Worm (Caenorhabditis elegans) whole organism, L1 larva: ENCODE results near the gene srg-23.
A peak's percentile ranks its signal among the peaks of the same experiment; 100 is the strongest.

ENCODE experiments used
- F16B12.6 ChIP-seq: fragments of 150-350 bp; optimal IDR thresholded peaks from 2 replicates; lab custom pipeline; 2014; ENCODE audit warnings: missing biosample characterization, missing genetic modification characterization
- Y116A8C.19 ChIP-seq: sonication (generic microtip); optimal IDR thresholded peaks from 2 replicates; lab custom pipeline; 2016; ENCODE audit warnings: missing compliant biosample characterization, missing genetic modification characterization, borderline replicate concordance
- aha-1 ChIP-seq: fragments of 150-350 bp; optimal IDR thresholded peaks from 2 replicates; lab custom pipeline; 2014; ENCODE audit warnings: missing biosample characterization, missing genetic modification characterization
- alr-1 ChIP-seq: fragments of 200-800 bp; sonication (Bioruptor generic); optimal IDR thresholded peaks from 2 replicates; lab custom pipeline; 2018; ENCODE audit warnings: borderline replicate concordance, mild to moderate bottlenecking, missing genetic modification characterization, missing compliant biosample characterization
- blmp-1 ChIP-seq: fragments of 150-350 bp; optimal IDR thresholded peaks from 2 replicates; lab custom pipeline; 2014; ENCODE audit warnings: missing biosample characterization, missing genetic modification characterization
- ceh-63 ChIP-seq: fragments of 200-800 bp; sonication (Bioruptor generic); optimal IDR thresholded peaks from 2 replicates; lab custom pipeline; 2018; ENCODE audit warnings: mild to moderate bottlenecking, missing genetic modification characterization, missing compliant biosample characterization
- ceh-8 ChIP-seq: fragments of 200-800 bp; sonication (Bioruptor generic); optimal IDR thresholded peaks from 2 replicates; lab custom pipeline; 2018; ENCODE audit warnings: mild to moderate bottlenecking, missing genetic modification characterization, moderate library complexity, missing compliant biosample characterization
- ceh-82 ChIP-seq, 3 experiments: fragments of 150-350 bp in 1 of 3; sonication (generic microtip) in 2 of 3; optimal IDR thresholded peaks; 2 replicates each; lab custom pipeline; 2014 to 2017; ENCODE audit warnings: missing biosample characterization in 3 of 3, missing genetic modification characterization in 3 of 3
- ceh-90 ChIP-seq: sonication (generic microtip); optimal IDR thresholded peaks from 2 replicates; lab custom pipeline; 2016; ENCODE audit warnings: missing genetic modification characterization, missing compliant biosample characterization
- dpl-1 ChIP-seq, 3 experiments: fragments of 150-350 bp in 2 of 3; sonication (generic microtip) in 1 of 3; optimal IDR thresholded peaks; 2 replicates each; lab custom pipeline; 2014 to 2017; ENCODE audit warnings: missing biosample characterization in 3 of 3, missing genetic modification characterization in 3 of 3, missing genetic modification reagents in 3 of 3
- dsc-1 ChIP-seq: sonication (generic microtip); optimal IDR thresholded peaks from 2 replicates; lab custom pipeline; 2016; ENCODE audit warnings: mild to moderate bottlenecking, missing genetic modification characterization, missing compliant biosample characterization
- egl-13 ChIP-seq: sonication (generic microtip); optimal IDR thresholded peaks from 2 replicates; lab custom pipeline; 2016; ENCODE audit warnings: missing genotype, missing genetic modification reagents, missing genetic modification characterization, missing compliant biosample characterization
- egl-27 ChIP-seq, 2 experiments: fragments of 150-350 bp in 1 of 2; sonication (generic microtip); optimal IDR thresholded peaks; 3 replicates each; lab custom pipeline; 2017 to 2018; ENCODE audit warnings: missing biosample characterization in 2 of 2, missing genetic modification characterization in 2 of 2, missing genetic modification reagents in 2 of 2
- elt-2 ChIP-seq: sonication (generic microtip); optimal IDR thresholded peaks from 2 replicates; lab custom pipeline; 2016; ENCODE audit warnings: missing genetic modification characterization, mild to moderate bottlenecking, inconsistent platforms, missing compliant biosample characterization, missing genetic modification reagents
- ets-5 ChIP-seq: fragments of 200-800 bp; sonication (Bioruptor generic); IDR thresholded peaks from 2 replicates; pipeline ENCODE4 v1.3.6; 2022; ENCODE audit warnings: missing genetic modification characterization, missing compliant biosample characterization
- fkh-8 ChIP-seq: sonication (generic microtip); optimal IDR thresholded peaks from 2 replicates; lab custom pipeline; 2016; ENCODE audit warnings: mild to moderate bottlenecking, missing genetic modification characterization, missing compliant biosample characterization
- fos-1 ChIP-seq: fragments of 150-350 bp; optimal IDR thresholded peaks from 2 replicates; lab custom pipeline; 2014; ENCODE audit warnings: missing biosample characterization, missing genetic modification characterization
- grh-1 ChIP-seq: fragments of 200-800 bp; sonication (Bioruptor generic); IDR thresholded peaks from 2 replicates; pipeline ENCODE4 v1.3.6; 2022; ENCODE audit warnings: missing genetic modification reagents, missing genetic modification characterization, missing compliant biosample characterization
- hlh-17 ChIP-seq: fragments of 200-800 bp; sonication (Bioruptor generic); optimal IDR thresholded peaks from 2 replicates; lab custom pipeline; 2018; ENCODE audit warnings: missing genetic modification characterization, mild to moderate bottlenecking, missing compliant biosample characterization, moderate library complexity, borderline replicate concordance
- hpl-2 ChIP-seq: fragments of 150-350 bp; optimal IDR thresholded peaks from 2 replicates; lab custom pipeline; 2014; ENCODE audit warnings: missing biosample characterization, missing genetic modification reagents, missing genetic modification characterization
- irx-1 ChIP-seq: sonication (generic microtip); optimal IDR thresholded peaks from 2 replicates; lab custom pipeline; 2016; ENCODE audit warnings: missing genetic modification characterization, missing compliant biosample characterization
- lin-13 ChIP-seq: fragments of 150-350 bp; optimal IDR thresholded peaks from 2 replicates; lab custom pipeline; 2014; ENCODE audit warnings: missing biosample characterization, missing genetic modification reagents, missing genetic modification characterization
- lin-14 ChIP-seq: fragments of 200-800 bp; sonication (Bioruptor generic); optimal IDR thresholded peaks from 2 replicates; lab custom pipeline; 2018; ENCODE audit warnings: mild to moderate bottlenecking, missing genetic modification characterization, moderate library complexity, missing compliant biosample characterization
- lin-35 ChIP-seq, 2 experiments: fragments of 150-350 bp; optimal IDR thresholded peaks; 2 replicates each; lab custom pipeline; 2014; ENCODE audit warnings: missing biosample characterization in 2 of 2, missing genetic modification characterization in 2 of 2, missing genetic modification reagents in 2 of 2
- lin-39 ChIP-seq: fragments of 150-350 bp; optimal IDR thresholded peaks from 2 replicates; lab custom pipeline; 2014; ENCODE audit warnings: missing biosample characterization, missing genetic modification reagents, missing genetic modification characterization
- mab-9 ChIP-seq: fragments of 200-800 bp; sonication (Bioruptor generic); IDR thresholded peaks from 2 replicates; pipeline ENCODE4 v1.3.6; 2022; ENCODE audit warnings: missing genetic modification reagents, missing genetic modification characterization, missing compliant biosample characterization
- mdl-1 ChIP-seq, 2 experiments: fragments of 150-350 bp; optimal IDR thresholded peaks; 2 replicates each; lab custom pipeline; 2014 to 2017; ENCODE audit warnings: missing biosample characterization in 2 of 2, missing genetic modification characterization in 2 of 2, inconsistent platforms in 1 of 2
- mef-2 ChIP-seq: fragments of 150-350 bp; optimal IDR thresholded peaks from 2 replicates; lab custom pipeline; 2014; ENCODE audit warnings: missing biosample characterization, missing genetic modification characterization
- mep-1 ChIP-seq: fragments of 150-350 bp; optimal IDR thresholded peaks from 2 replicates; lab custom pipeline; 2014; ENCODE audit warnings: missing biosample characterization, missing genetic modification characterization
- nhr-19 ChIP-seq: fragments of 200-800 bp; sonication (Bioruptor generic); conservative IDR thresholded peaks from 2 replicates; pipeline ENCODE4 v1.3.6; 2022; ENCODE audit warnings: missing genetic modification characterization, missing compliant biosample characterization
- nhr-237 ChIP-seq: fragments of 150-350 bp; optimal IDR thresholded peaks from 2 replicates; lab custom pipeline; 2014; ENCODE audit warnings: missing biosample characterization, missing genetic modification characterization
- nhr-28 ChIP-seq: fragments of 150-350 bp; optimal IDR thresholded peaks from 2 replicates; lab custom pipeline; 2014; ENCODE audit warnings: missing biosample characterization, missing genetic modification characterization
- nhr-47 ChIP-seq: sonication (generic microtip); optimal IDR thresholded peaks from 2 replicates; lab custom pipeline; 2016; ENCODE audit warnings: mild to moderate bottlenecking, missing genetic modification characterization, moderate library complexity, missing compliant biosample characterization
- nhr-71 ChIP-seq: sonication (generic microtip); optimal IDR thresholded peaks from 2 replicates; lab custom pipeline; 2016; ENCODE audit warnings: mild to moderate bottlenecking, missing genetic modification characterization, moderate library complexity, missing compliant biosample characterization
- nhr-76 ChIP-seq: sonication (generic microtip); optimal IDR thresholded peaks from 2 replicates; lab custom pipeline; 2017; ENCODE audit warnings: missing biosample characterization, missing genetic modification characterization
- nhr-84 ChIP-seq: sonication (generic microtip); optimal IDR thresholded peaks from 2 replicates; lab custom pipeline; 2017; ENCODE audit warnings: missing biosample characterization, missing genetic modification characterization
- nhr-85 ChIP-seq: sonication (generic microtip); peaks from one replicate; lab custom pipeline; 2016; ENCODE audit warnings: missing genetic modification characterization, inconsistent platforms, missing compliant biosample characterization
- nhr-90 ChIP-seq: sonication (generic microtip); optimal IDR thresholded peaks from 2 replicates; lab custom pipeline; 2016; ENCODE audit warnings: mild to moderate bottlenecking, missing genetic modification characterization, missing compliant biosample characterization; ENCODE audit not compliant: poor library complexity
- pag-3 ChIP-seq: sonication (generic microtip); optimal IDR thresholded peaks from 2 replicates; lab custom pipeline; 2017; ENCODE audit warnings: missing genetic modification characterization, mild to moderate bottlenecking, missing compliant biosample characterization, antibody characterized with exemption, borderline replicate concordance; ENCODE audit not compliant: insufficient read depth
- pax-3 ChIP-seq: fragments of 200-800 bp; sonication (Bioruptor generic); optimal IDR thresholded peaks from 2 replicates; lab custom pipeline; 2018; ENCODE audit warnings: mild to moderate bottlenecking, missing genetic modification characterization, moderate library complexity, missing compliant biosample characterization
- pqm-1 ChIP-seq: sonication (generic microtip); optimal IDR thresholded peaks from 3 replicates; lab custom pipeline; 2017; ENCODE audit warnings: missing biosample characterization, missing genetic modification characterization
- rnt-1 ChIP-seq: sonication (generic microtip); optimal IDR thresholded peaks from 2 replicates; lab custom pipeline; 2016; ENCODE audit warnings: mild to moderate bottlenecking, missing genetic modification characterization, moderate library complexity, missing compliant biosample characterization
- skn-1 ChIP-seq: fragments of 150-350 bp; optimal IDR thresholded peaks from 2 replicates; lab custom pipeline; 2014; ENCODE audit warnings: missing biosample characterization, missing genetic modification characterization
- snpc-4 ChIP-seq: fragments of 150-350 bp; optimal IDR thresholded peaks from 2 replicates; lab custom pipeline; 2014; ENCODE audit warnings: missing biosample characterization, missing genetic modification characterization
- sptf-1 ChIP-seq: fragments of 150-350 bp; optimal IDR thresholded peaks from 2 replicates; lab custom pipeline; 2014; ENCODE audit warnings: missing biosample characterization, missing genetic modification characterization
- tbx-2 ChIP-seq: sonication (generic microtip); optimal IDR thresholded peaks from 2 replicates; lab custom pipeline; 2016; ENCODE audit warnings: missing genetic modification characterization, missing compliant biosample characterization
- unc-130 ChIP-seq: fragments of 150-350 bp; optimal IDR thresholded peaks from 2 replicates; lab custom pipeline; 2017; ENCODE audit warnings: missing biosample characterization, missing genetic modification characterization, inconsistent platforms
- xbp-1 ChIP-seq: sonication (generic microtip); optimal IDR thresholded peaks from 2 replicates; lab custom pipeline; 2016; ENCODE audit warnings: missing genetic modification characterization, missing compliant biosample characterization
- zag-1 ChIP-seq: fragments of 150-350 bp; optimal IDR thresholded peaks from 2 replicates; lab custom pipeline; 2014; ENCODE audit warnings: missing biosample characterization, missing genetic modification characterization
- zip-4 ChIP-seq: fragments of 200-800 bp; sonication (Bioruptor generic); optimal IDR thresholded peaks from 2 replicates; lab custom pipeline; 2018; ENCODE audit warnings: mild to moderate bottlenecking, missing genetic modification characterization, moderate library complexity, missing compliant biosample characterization
- ztf-11 ChIP-seq, 2 experiments: sonication (generic microtip); optimal IDR thresholded peaks; 2 replicates each; lab custom pipeline; 2016 to 2017; ENCODE audit warnings: missing genetic modification characterization in 2 of 2, missing biosample characterization in 1 of 2, missing compliant biosample characterization in 1 of 2
- ztf-4 ChIP-seq: fragments of 150-350 bp; optimal IDR thresholded peaks from 2 replicates; lab custom pipeline; 2014; ENCODE audit warnings: missing biosample characterization, missing genetic modification characterization

The srg-23 gene

DNA sequence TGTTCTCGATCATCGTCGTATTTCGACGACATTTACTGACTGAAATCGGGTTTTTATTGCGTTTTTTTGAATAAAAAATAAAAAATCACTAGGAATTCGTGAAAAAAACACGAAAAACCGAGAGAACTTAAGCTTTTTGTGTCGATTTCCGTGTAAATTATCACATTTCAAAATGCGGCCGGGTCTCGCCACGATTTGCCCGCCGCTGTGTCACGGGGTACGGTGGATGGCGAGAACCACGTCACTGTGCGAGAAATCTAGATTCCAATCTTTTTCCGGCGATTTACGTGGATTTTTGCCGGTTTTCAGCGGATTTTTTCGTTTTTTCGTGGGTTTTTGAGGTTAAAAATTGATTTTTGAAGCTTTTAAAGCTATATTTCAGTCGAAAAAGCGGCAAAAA, 19.0 kb downstream of the srg-23 start, which contains the start of gene Y25C1A.8 (continued):
- no peak for TF ChIP-seq nhr-47 (tag; lab: Kevin White, UChicago)
- peak; percentile 86 for TF ChIP-seq egl-13
- peak; percentile 91 for TF ChIP-seq nhr-19
- TF ChIP-seq nhr-90 (tag; lab: Kevin White, UChicago) = no peak
- peak; percentile 84 for TF ChIP-seq unc-130 (tag; lab: Kevin White, UChicago)
- peak; percentile 75 for TF ChIP-seq fos-1 (tag; lab: Kevin White, UChicago)
- peak; percentile 85 for TF ChIP-seq skn-1
- peak; percentile 87 for TF ChIP-seq lin-13
- peak; percentile 94 for TF ChIP-seq nhr-71
- no peak for TF ChIP-seq hlh-17 (GFP tag; lab: Kevin White, UChicago)
- peak; percentile 49 for TF ChIP-seq nhr-237 (tag; lab: Kevin White, UChicago)
- peak; percentile 94 for TF ChIP-seq lin-39 (tag; lab: Kevin White, UChicago)
- no peak for TF ChIP-seq ets-5 (GFP tag; lab: Robert Waterston, UW)
- TF ChIP-seq hpl-2 (GFP tag; lab: Kevin White, UChicago) = peak; percentile 88
- TF ChIP-seq snpc-4 (tag; lab: Kevin White, UChicago) = peak; percentile 78
- TF ChIP-seq ceh-63 (GFP tag; lab: Kevin White, UChicago) = no peak
- TF ChIP-seq nhr-84 (tag; lab: Kevin White, UChicago) = no peak
- TF ChIP-seq pax-3 (tag; lab: Kevin White, UChicago) = peak; percentile 81
- peak; percentile 73 to 85 (median 84) for TF ChIP-seq dpl-1 (GFP tag; optimal IDR thresholded peaks at IDR 0.05; lab: Kevin White, UChicago)
- peak; percentile 91 for TF ChIP-seq irx-1 (tag; lab: Kevin White, UChicago)
- peak; percentile 79 for TF ChIP-seq mef-2 (tag; lab: Kevin White, UChicago)
- TF ChIP-seq nhr-28 (tag; lab: Kevin White, UChicago) = no peak
- no peak for TF ChIP-seq pag-3 (tag; lab: Kevin White, UChicago)
- TF ChIP-seq nhr-85 (tag; lab: Kevin White, UChicago) = peak; percentile 94
- peak; percentile 48 for TF ChIP-seq aha-1 (tag; lab: Kevin White, UChicago)
- peak; percentile 87 for TF ChIP-seq zip-4 (GFP tag; lab: Kevin White, UChicago)
- TF ChIP-seq dsc-1 (tag; lab: Kevin White, UChicago) = no peak
- TF ChIP-seq tbx-2 (tag; lab: Kevin White, UChicago) = peak; percentile 94
- TF ChIP-seq nhr-76 (tag; lab: Kevin White, UChicago) = peak; percentile 31
- TF ChIP-seq ceh-90 (tag; lab: Kevin White, UChicago) = peak; percentile 42
- peak; percentile 85 for TF ChIP-seq ceh-8 (GFP tag; lab: Kevin White, UChicago)
- TF ChIP-seq lin-35 (GFP tag; optimal IDR thresholded peaks at IDR 0.05; lab: Kevin White, UChicago) = peak; percentile 81 to 89
- peak; percentile 99 for TF ChIP-seq xbp-1 (tag; lab: Kevin White, UChicago)
- no peak for TF ChIP-seq alr-1 (tag; lab: Kevin White, UChicago)
- TF ChIP-seq fkh-8 (tag; lab: Kevin White, UChicago) = peak; percentile 93
- TF ChIP-seq ztf-4 = peak; percentile 86
- peak; percentile 26 to 85 for TF ChIP-seq ztf-11 (tag; optimal IDR thresholded peaks at IDR 0.05; lab: Kevin White, UChicago)
- no peak for TF ChIP-seq Y116A8C.19 (tag; lab: Kevin White, UChicago)
- TF ChIP-seq mdl-1 (tag; optimal IDR thresholded peaks at IDR 0.05; lab: Kevin White, UChicago) = peak in 1 of 2 experiments; percentile 82
- peak; percentile 86 to 96 (median 94) for TF ChIP-seq ceh-82 (tag; optimal IDR thresholded peaks at IDR 0.05; lab: Kevin White, UChicago)
- peak; percentile 91 for TF ChIP-seq mep-1 (tag; lab: Kevin White, UChicago)
- TF ChIP-seq elt-2 = peak; percentile 83
- no peak for TF ChIP-seq zag-1
- peak; percentile 67 for TF ChIP-seq F16B12.6 (tag; lab: Kevin White, UChicago)
- no peak for TF ChIP-seq sptf-1 (tag; lab: Kevin White, UChicago)
- no peak for TF ChIP-seq pqm-1 (tag; lab: Kevin White, UChicago)
- TF ChIP-seq grh-1 (GFP tag; lab: Robert Waterston, UW) = peak; percentile 89
- peak; percentile 86 for TF ChIP-seq mab-9 (GFP tag; lab: Robert Waterston, UW)
- peak; percentile 43 for TF ChIP-seq blmp-1 (tag; lab: Kevin White, UChicago)
- TF ChIP-seq egl-27 (tag; optimal IDR thresholded peaks at IDR 0.05; lab: Kevin White, UChicago) = peak in 1 of 2 experiments; percentile 45
- peak; percentile 93 for TF ChIP-seq lin-14 (GFP tag; lab: Kevin White, UChicago)
- TF ChIP-seq rnt-1 = peak; percentile 98
